Worm (Caenorhabditis elegans): ENCODE measurements around the gene pal-1.

Gene pal-1

ce11 chrIII:4814730-4815129 is 5.4 kb upstream of the pal-1 start, which contains the start of gene arl-6:
TSS of gene arl-6 (minus strand) at chrIII:4814830.
- TF ChIP-seq skn-1 (tag; optimal IDR thresholded peaks at IDR 0.05) (no peak), nhr-23 (tag; optimal IDR thresholded peaks at IDR 0.05) (no peak), ZK546.5 (tag; optimal IDR thresholded peaks at IDR 0.05) (no peak), nhr-11 (tag; optimal IDR thresholded peaks at IDR 0.05) (no peak), aly-2 (tag; optimal IDR thresholded peaks at IDR 0.05) (no peak), daf-12 (tag; optimal IDR thresholded peaks at IDR 0.05) (no peak), ceh-16 (tag; optimal IDR thresholded peaks at IDR 0.05) (no peak), zag-1 (tag; optimal IDR thresholded peaks at IDR 0.05) (no peak), nhr-12 (tag; optimal IDR thresholded peaks at IDR 0.05) (no peak), nfya-1 (tag; optimal IDR thresholded peaks at IDR 0.05; ENCODE audit: insufficient read depth) (no peak)

ce11 chrIII:4811195-4811594 is 1.8 kb upstream of the pal-1 start, which contains the start of gene C38D4.7:
TSS of gene C38D4.7 (minus strand) at chrIII:4811295.
- TF ChIP-seq fkh-2 (tag; optimal IDR thresholded peaks at IDR 0.05) (no peak), nhr-43 (tag; optimal IDR thresholded peaks at IDR 0.05; ENCODE audit: poor library complexity, severe bottlenecking) (no peak), egl-27 (tag; optimal IDR thresholded peaks at IDR 0.05) (no peak), mml-1 (tag; optimal IDR thresholded peaks at IDR 0.05) (no peak), ztf-11 (tag; optimal IDR thresholded peaks at IDR 0.05) (no peak), lsy-12 (tag; optimal IDR thresholded peaks at IDR 0.05) (no peak), fkh-10 (GFP tag; optimal IDR thresholded peaks at IDR 0.05) (no peak), aly-2 (tag; optimal IDR thresholded peaks at IDR 0.05) (no peak), elt-3 (tag; optimal IDR thresholded peaks at IDR 0.05) (no peak), elt-2 (tag; optimal IDR thresholded peaks at IDR 0.05) (no peak), daf-12 (tag; optimal IDR thresholded peaks at IDR 0.05) (no peak), nhr-25 (tag; optimal IDR thresholded peaks at IDR 0.05) (no peak), ceh-82 (tag; optimal IDR thresholded peaks at IDR 0.05) (no peak)

- TF ChIP-seq nfya-1 (tag; optimal IDR thresholded peaks at IDR 0.05; ENCODE audit: insufficient read depth): peak; percentile 98
- no peak for TF ChIP-seq nhr-28 (tag; optimal IDR thresholded peaks at IDR 0.05)
Measured at ce11 chrIII:4808089-4808488, 1.3 kb downstream of the pal-1 start.

- TF ChIP-seq aly-2 (tag; optimal IDR thresholded peaks at IDR 0.05): no peak
- no peak for TF ChIP-seq nhr-43 (tag; optimal IDR thresholded peaks at IDR 0.05; ENCODE audit: poor library complexity, severe bottlenecking)
- TF ChIP-seq ceh-16 (tag; optimal IDR thresholded peaks at IDR 0.05): no peak
- TF ChIP-seq nhr-11 (tag; optimal IDR thresholded peaks at IDR 0.05): no peak
- TF ChIP-seq nhr-237 (tag; optimal IDR thresholded peaks at IDR 0.05): no peak
- TF ChIP-seq unc-62 (GFP tag; optimal IDR thresholded peaks at IDR 0.05): no peak
- TF ChIP-seq fkh-2 (tag; optimal IDR thresholded peaks at IDR 0.05): no peak
- TF ChIP-seq lsy-12 (tag; optimal IDR thresholded peaks at IDR 0.05): no peak
- no peak for TF ChIP-seq elt-2 (tag; optimal IDR thresholded peaks at IDR 0.05)
- TF ChIP-seq ztf-11 (tag; optimal IDR thresholded peaks at IDR 0.05): no peak
Measured at ce11 chrIII:4806345-4806744, 3.0 kb downstream of the pal-1 start.

- TF ChIP-seq ceh-16 (tag; optimal IDR thresholded peaks at IDR 0.05): no peak
Measured at ce11 chrIII:4802707-4803106, 6.7 kb downstream of the pal-1 start, which contains the start of gene metl-5. TSS of gene metl-5 (plus strand) at chrIII:4803007.

- TF ChIP-seq nhr-12 (tag; optimal IDR thresholded peaks at IDR 0.05) (no peak), elt-2 (tag; optimal IDR thresholded peaks at IDR 0.05) (peak; percentile 21)
Measured at ce11 chrIII:4796536-4796935, 12.8 kb downstream of the pal-1 start, which contains the start of gene tag-325. TSS of gene tag-325 (plus strand) at chrIII:4796836.

ce11 chrIII:4796039-4796438 is 13.3 kb downstream of the pal-1 start:
- TF ChIP-seq jun-1 (tag; optimal IDR thresholded peaks at IDR 0.05) (peak; percentile 96), aly-2 (tag; optimal IDR thresholded peaks at IDR 0.05) (no peak), nhr-11 (tag; optimal IDR thresholded peaks at IDR 0.05) (no peak), zag-1 (tag; optimal IDR thresholded peaks at IDR 0.05) (no peak), ztf-4 (tag; optimal IDR thresholded peaks at IDR 0.05) (no peak), elt-3 (tag; optimal IDR thresholded peaks at IDR 0.05) (peak in 2 of 3 experiments; percentile 8 to 45), nhr-23 (tag; optimal IDR thresholded peaks at IDR 0.05) (peak; percentile 70), skn-1 (tag; optimal IDR thresholded peaks at IDR 0.05) (peak; percentile 62), ztf-11 (tag; optimal IDR thresholded peaks at IDR 0.05) (no peak), nhr-25 (tag; optimal IDR thresholded peaks at IDR 0.05) (peak; percentile 65), nhr-28 (tag; optimal IDR thresholded peaks at IDR 0.05) (no peak), ceh-16 (tag; optimal IDR thresholded peaks at IDR 0.05) (no peak), nhr-77 (tag; optimal IDR thresholded peaks at IDR 0.05) (peak; percentile 66), nhr-12 (tag; optimal IDR thresholded peaks at IDR 0.05) (no peak), hmg-11 (tag; optimal IDR thresholded peaks at IDR 0.05) (peak; percentile 66), nhr-67 (tag; optimal IDR thresholded peaks at IDR 0.05) (no peak), pha-4 (tag; optimal IDR thresholded peaks at IDR 0.05) (peak; percentile 90), mml-1 (tag; optimal IDR thresholded peaks at IDR 0.05) (no peak), elt-2 (tag; optimal IDR thresholded peaks at IDR 0.05) (peak; percentile 58), lin-39 (tag; optimal IDR thresholded peaks at IDR 0.05) (peak; percentile 22), lsy-12 (tag; optimal IDR thresholded peaks at IDR 0.05) (peak; percentile 61), sea-2 (GFP tag; optimal IDR thresholded peaks at IDR 0.05) (no peak), fkh-10 (GFP tag; optimal IDR thresholded peaks at IDR 0.05) (no peak), ZK546.5 (tag; optimal IDR thresholded peaks at IDR 0.05) (no peak), unc-62 (GFP tag; optimal IDR thresholded peaks at IDR 0.05) (no peak), mdl-1 (tag; optimal IDR thresholded peaks at IDR 0.05) (no peak), egl-5 (tag; optimal IDR thresholded peaks at IDR 0.05) (no peak), ceh-9 (tag; optimal IDR thresholded peaks at IDR 0.05) (no peak), ama-1 (optimal IDR thresholded peaks at IDR 0.05) (peak; percentile 59), snpc-4 (tag; optimal IDR thresholded peaks at IDR 0.05) (peak; percentile 82)
